Worm (Caenorhabditis elegans): ENCODE measurements around the gene grl-15.

grl-15 gene

DNA sequence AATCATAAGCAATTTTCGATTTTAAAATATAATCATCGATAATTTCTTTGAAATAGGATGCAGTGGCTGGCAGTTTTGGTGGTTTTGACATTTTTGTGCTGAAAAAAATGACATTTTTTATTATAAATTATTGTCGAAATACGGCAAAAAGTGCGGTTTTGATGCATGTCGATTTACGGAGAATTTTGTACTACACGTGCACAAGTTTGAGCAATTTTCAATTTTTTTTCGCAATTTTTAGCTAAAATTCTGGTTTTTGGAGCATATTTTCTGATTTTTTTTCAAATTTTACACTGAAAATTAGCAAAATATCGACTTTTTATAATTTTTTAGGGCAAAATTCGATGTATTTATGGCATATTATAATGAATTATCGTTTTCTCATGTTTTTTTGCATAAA lies 20.2 kb downstream of the grl-15 start, which contains the start of gene Y75B8A.13:
Gene Y75B8A.13, minus strand, starts transcription at position 101 of the 400 bp plus-strand sequence.
- TF ChIP-seq syd-9 (tag; optimal IDR thresholded peaks at IDR 0.05) = no peak
- TF ChIP-seq ahr-1 (tag; optimal IDR thresholded peaks at IDR 0.05) = no peak
- no peak for TF ChIP-seq elt-2 (tag; optimal IDR thresholded peaks at IDR 0.05)
- no peak for TF ChIP-seq ceh-9 (tag; optimal IDR thresholded peaks at IDR 0.05)
- no peak for TF ChIP-seq hlh-6 (tag; optimal IDR thresholded peaks at IDR 0.05)
- no peak for TF ChIP-seq tbx-7 (tag; optimal IDR thresholded peaks at IDR 0.05)
- no peak for TF ChIP-seq ref-2 (tag; optimal IDR thresholded peaks at IDR 0.05)
- no peak for TF ChIP-seq ceh-2 (tag; optimal IDR thresholded peaks at IDR 0.05)
- no peak for TF ChIP-seq pqm-1 (tag; optimal IDR thresholded peaks at IDR 0.05)
- no peak for TF ChIP-seq pat-9 (tag; optimal IDR thresholded peaks at IDR 0.05)
- TF ChIP-seq pha-4 (tag; optimal IDR thresholded peaks at IDR 0.05) = no peak
- TF ChIP-seq pag-3 (tag; optimal IDR thresholded peaks at IDR 0.05; ENCODE audit: borderline replicate concordance) = no peak
- TF ChIP-seq npax-4 (tag; optimal IDR thresholded peaks at IDR 0.05) = no peak
- no peak for TF ChIP-seq mec-3 (tag; optimal IDR thresholded peaks at IDR 0.05; ENCODE audit: borderline replicate concordance)
- TF ChIP-seq ets-4 (tag; optimal IDR thresholded peaks at IDR 0.05) = no peak
- no peak for TF ChIP-seq elt-4 (tag; optimal IDR thresholded peaks at IDR 0.05)
- TF ChIP-seq unc-42 (tag; optimal IDR thresholded peaks at IDR 0.05) = no peak

DNA sequence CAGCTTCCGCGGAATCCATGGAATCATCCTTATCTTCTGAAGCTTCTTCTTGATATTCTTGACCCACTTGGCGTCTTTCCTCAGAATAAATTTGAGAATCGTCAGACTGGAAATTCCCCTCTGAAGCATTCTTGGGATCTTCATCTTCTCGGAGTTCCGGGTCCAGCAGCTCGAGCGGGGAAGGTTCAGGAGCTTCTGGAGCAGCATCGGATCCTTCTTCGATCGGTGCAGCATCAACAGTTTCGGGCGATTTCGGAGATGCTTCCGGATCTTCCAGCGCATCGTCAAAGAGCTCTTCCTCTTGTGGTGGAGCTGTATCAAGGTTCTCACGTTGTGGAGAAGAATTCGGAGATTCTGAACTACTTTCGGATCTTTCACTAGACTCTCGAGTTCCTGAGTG lies 28.2 kb downstream of the grl-15 start:
- TF ChIP-seq T23F11.4 (GFP tag; optimal IDR thresholded peaks at IDR 0.05) (no peak), ceh-31 (tag; optimal IDR thresholded peaks at IDR 0.05) (no peak), ceh-45 (GFP tag; IDR thresholded peaks at IDR 0.05) (no peak), rnt-1 (tag; optimal IDR thresholded peaks at IDR 0.05) (no peak), hlh-30 (tag; optimal IDR thresholded peaks at IDR 0.05; ENCODE audit: insufficient read depth) (no peak), tbx-2 (tag; optimal IDR thresholded peaks at IDR 0.05) (no peak), unc-3 (GFP tag; conservative IDR thresholded peaks at IDR 0.05) (no peak), unc-3 (tag; optimal IDR thresholded peaks at IDR 0.05) (no peak), ceh-34 (tag; optimal IDR thresholded peaks at IDR 0.05) (no peak), ceh-30 (tag; optimal IDR thresholded peaks at IDR 0.05) (no peak), fkh-6 (tag; optimal IDR thresholded peaks at IDR 0.05) (no peak), unc-86 (tag; optimal IDR thresholded peaks at IDR 0.05) (no peak), fkh-10 (GFP tag; optimal IDR thresholded peaks at IDR 0.05) (no peak), nhr-11 (tag; optimal IDR thresholded peaks at IDR 0.05) (no peak), K09A11.1 (tag; optimal IDR thresholded peaks at IDR 0.05; ENCODE audit: insufficient read depth) (no peak)

DNA sequence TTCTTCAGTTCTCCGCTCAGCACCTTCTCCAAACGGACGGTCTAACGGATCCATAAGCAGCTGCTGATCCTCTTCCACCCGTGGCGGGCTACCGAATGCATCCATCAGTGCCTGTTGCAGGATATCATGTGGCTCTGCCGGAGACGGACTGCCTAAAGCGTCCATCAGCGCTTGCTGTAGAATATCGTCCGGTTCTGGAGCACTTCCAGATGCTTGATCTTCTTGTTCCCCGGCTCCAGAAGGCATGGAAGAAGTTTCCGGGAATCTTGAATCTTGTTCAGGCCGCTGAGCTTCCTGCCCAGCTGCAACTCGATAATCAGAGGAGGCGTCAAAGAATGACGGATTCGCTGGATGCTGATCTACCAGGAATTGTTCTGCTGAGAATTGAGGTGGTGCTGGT lies 30.5 kb downstream of the grl-15 start:
- no peak for TF ChIP-seq K02D7.2 (tag; optimal IDR thresholded peaks at IDR 0.05)
- no peak for TF ChIP-seq C08G9.2 (tag; optimal IDR thresholded peaks at IDR 0.05)
- no peak for TF ChIP-seq dve-1 (tag; optimal IDR thresholded peaks at IDR 0.05)
- no peak for TF ChIP-seq unc-86 (tag; optimal IDR thresholded peaks at IDR 0.05)
- no peak for TF ChIP-seq ceh-2 (tag; optimal IDR thresholded peaks at IDR 0.05)
- no peak for TF ChIP-seq tbx-2 (tag; optimal IDR thresholded peaks at IDR 0.05)
- no peak for TF ChIP-seq sdc-2 (tag; optimal IDR thresholded peaks at IDR 0.05)
- no peak for TF ChIP-seq hlh-13 (GFP tag; optimal IDR thresholded peaks at IDR 0.05)
- TF ChIP-seq hlh-6 (tag; optimal IDR thresholded peaks at IDR 0.05) = no peak

DNA sequence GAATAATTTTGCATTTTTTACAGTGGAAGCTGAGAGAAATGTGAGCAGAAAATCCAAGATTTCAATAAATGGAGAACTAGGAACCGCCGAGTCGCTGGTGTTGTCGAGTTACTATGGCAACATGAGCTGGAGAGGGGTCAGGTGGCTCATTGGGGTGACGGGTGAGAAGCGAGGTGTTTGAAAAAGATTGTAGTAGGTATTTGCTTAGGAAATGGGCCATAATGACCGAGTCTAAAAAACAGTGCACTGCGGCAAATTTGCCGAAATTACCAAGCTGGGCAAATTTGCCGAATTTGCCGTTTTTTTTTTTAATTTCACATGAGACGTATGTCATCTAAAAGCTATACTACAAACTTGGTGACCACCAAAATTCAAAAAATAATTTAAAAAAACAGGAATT lies 33.4 kb downstream of the grl-15 start, which contains the start of gene osm-12:
Gene osm-12, minus strand, starts transcription at position 101 of the 400 bp plus-strand sequence.
- TF ChIP-seq pax-1 (tag; optimal IDR thresholded peaks at IDR 0.05) = no peak
- no peak for TF ChIP-seq madf-2 (tag; optimal IDR thresholded peaks at IDR 0.05)
- TF ChIP-seq ceh-45 (GFP tag; IDR thresholded peaks at IDR 0.05) = no peak
- TF ChIP-seq ceh-18 (tag; optimal IDR thresholded peaks at IDR 0.05) = no peak
- no peak for TF ChIP-seq elt-2 (tag; optimal IDR thresholded peaks at IDR 0.05)
- no peak for TF ChIP-seq tbx-2 (tag; optimal IDR thresholded peaks at IDR 0.05)
- no peak for TF ChIP-seq tbx-7 (tag; optimal IDR thresholded peaks at IDR 0.05)
- TF ChIP-seq hlh-13 (GFP tag; optimal IDR thresholded peaks at IDR 0.05) = no peak
- TF ChIP-seq ceh-19 (GFP tag; optimal IDR thresholded peaks at IDR 0.05) = no peak
- no peak for TF ChIP-seq T23F11.4 (GFP tag; optimal IDR thresholded peaks at IDR 0.05)
- TF ChIP-seq ama-1 (optimal IDR thresholded peaks at IDR 0.05) = no peak
- no peak for TF ChIP-seq fax-1 (tag; optimal IDR thresholded peaks at IDR 0.05)
- TF ChIP-seq elt-4 (tag; optimal IDR thresholded peaks at IDR 0.05) = no peak
- no peak for TF ChIP-seq ceh-9 (tag; optimal IDR thresholded peaks at IDR 0.05)

All from whole organism, late embryonic.